Worm (Caenorhabditis elegans) whole organism, L1 larva: ENCODE measurements around the gene F54D5.2.

ENCODE experiments used
- C04F5.9 ChIP-seq: sonication (generic microtip); optimal IDR thresholded peaks from 2 replicates; lab custom pipeline; 2016; ENCODE audit warnings: missing genetic modification characterization, missing compliant biosample characterization
- ama-1 ChIP-seq: fragments of 150-350 bp; optimal IDR thresholded peaks from 2 replicates; lab custom pipeline; 2014
- nhr-28 ChIP-seq: fragments of 150-350 bp; optimal IDR thresholded peaks from 2 replicates; lab custom pipeline; 2014; ENCODE audit warnings: missing biosample characterization, missing genetic modification characterization
- unc-130 ChIP-seq: fragments of 150-350 bp; optimal IDR thresholded peaks from 2 replicates; lab custom pipeline; 2017; ENCODE audit warnings: missing biosample characterization, missing genetic modification characterization, inconsistent platforms

DNA sequence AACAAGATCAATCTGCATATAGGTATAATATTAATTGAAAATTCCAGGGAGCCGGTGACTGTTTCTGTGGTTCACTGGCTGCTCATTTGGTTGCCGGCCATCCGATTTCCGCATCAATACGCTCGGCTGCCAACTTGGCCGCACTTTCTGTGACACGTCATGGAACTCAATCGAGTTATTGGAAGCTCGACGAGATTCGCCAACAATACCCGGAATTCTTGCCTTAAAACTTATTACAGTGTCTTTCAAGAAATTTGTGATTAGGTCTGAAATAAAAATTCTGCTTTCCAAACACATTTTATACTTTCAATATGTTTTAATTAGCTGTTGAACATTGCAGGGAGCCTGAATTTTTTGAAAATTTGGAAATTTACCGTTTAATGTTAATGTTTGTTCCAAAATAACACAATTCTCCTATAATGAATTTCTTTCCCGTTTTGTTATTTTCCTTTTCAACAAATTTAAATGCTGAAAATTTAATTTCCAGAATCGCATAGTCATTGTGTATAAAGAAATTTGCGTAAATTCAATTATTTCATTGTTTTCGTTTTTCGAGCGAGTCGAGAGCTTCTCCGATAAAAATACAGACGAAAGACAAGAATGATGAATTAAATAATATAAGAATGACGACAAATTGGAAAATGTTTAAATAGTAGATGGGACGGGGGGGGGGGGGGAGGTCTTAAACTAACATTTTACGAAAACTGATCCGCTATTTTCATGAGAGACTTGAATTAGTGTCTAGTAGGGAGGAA, 41.3 kb downstream of the F54D5.2 start:
- TF ChIP-seq nhr-28 (tag; lab: Kevin White, UChicago) (no peak), ama-1 (lab: Kevin White, UChicago) (no peak), C04F5.9 (tag; lab: Kevin White, UChicago) (no peak), unc-130 (tag; lab: Kevin White, UChicago) (no peak)
